Fruit fly (Drosophila melanogaster) whole organism, embryonic: ENCODE results near the gene NK7.1.
A peak's percentile ranks its signal among the peaks of the same experiment; 100 is the strongest.

ENCODE experiments used
- Atf6 ChIP-seq: fragments of 200-800 bp; sonication (Bioruptor generic); IDR thresholded peaks from 2 replicates; pipeline ENCODE4 v1.3.6; 2022; ENCODE audit warnings: missing biosample characterization, missing genetic modification characterization
- B-H2 ChIP-seq: fragments of 200-800 bp; sonication (Bioruptor generic); optimal IDR thresholded peaks from 2 replicates; lab custom pipeline; 2018; ENCODE audit warnings: missing biosample characterization, mild to moderate bottlenecking, missing genetic modification characterization
- BEAF-32 ChIP-seq: fragments of 200-800 bp; sonication (Bioruptor generic); optimal IDR thresholded peaks from 3 replicates; lab custom pipeline; 2017; ENCODE audit warnings: missing biosample characterization, missing genetic modification characterization, mild to moderate bottlenecking, moderate library complexity, missing genetic modification reagents
- CG10209 ChIP-seq: fragments of 200-800 bp; sonication (Bioruptor generic); optimal IDR thresholded peaks from 3 replicates; lab custom pipeline; 2017; ENCODE audit warnings: missing biosample characterization, mild to moderate bottlenecking, missing genetic modification characterization, missing genetic modification reagents
- CG10366 ChIP-seq: fragments of 200-800 bp; sonication (Bioruptor generic); IDR thresholded peaks from 2 replicates; pipeline ENCODE4 v1.3.6; 2022; ENCODE audit warnings: missing biosample characterization, missing genetic modification characterization
- CG10565 ChIP-seq: fragments of 200-800 bp; sonication (Bioruptor generic); optimal IDR thresholded peaks from 3 replicates; lab custom pipeline; 2016; ENCODE audit warnings: missing biosample characterization, mild to moderate bottlenecking, missing genetic modification characterization
- CG10979 ChIP-seq: fragments of 200-800 bp; sonication (Bioruptor generic); optimal IDR thresholded peaks from 2 replicates; lab custom pipeline; 2018; ENCODE audit warnings: missing biosample characterization, mild to moderate bottlenecking, missing genetic modification characterization, moderate library complexity
- CG11093 ChIP-seq: fragments of 200-800 bp; sonication (Bioruptor generic); IDR thresholded peaks from 3 replicates; pipeline ENCODE4 v1.3.6; 2022; ENCODE audit warnings: missing biosample characterization, missing genetic modification characterization
- CG15269 ChIP-seq: fragments of 200-800 bp; sonication (Bioruptor generic); optimal IDR thresholded peaks from 2 replicates; lab custom pipeline; 2018; ENCODE audit warnings: missing biosample characterization, mild to moderate bottlenecking, missing genetic modification characterization, moderate library complexity
- CG1603 ChIP-seq: fragments of 200-800 bp; sonication (Bioruptor generic); optimal IDR thresholded peaks from 2 replicates; lab custom pipeline; 2019; ENCODE audit warnings: missing biosample characterization, mild to moderate bottlenecking, missing genetic modification characterization, moderate library complexity
- CG16815 ChIP-seq: fragments of 200-800 bp; sonication (Bioruptor generic); optimal IDR thresholded peaks from 3 replicates; lab custom pipeline; 2017; ENCODE audit warnings: missing biosample characterization, mild to moderate bottlenecking, missing genetic modification characterization
- CG1792 ChIP-seq: fragments of 200-800 bp; sonication (Bioruptor generic); optimal IDR thresholded peaks from 2 replicates; lab custom pipeline; 2016; ENCODE audit warnings: missing biosample characterization, missing genetic modification characterization
- CG18262 ChIP-seq: fragments of 200-800 bp; optimal IDR thresholded peaks from 3 replicates; lab custom pipeline; 2019; ENCODE audit warnings: missing biosample characterization, mild to moderate bottlenecking, missing genetic modification characterization, moderate library complexity
- CG2712 ChIP-seq: fragments of 200-800 bp; optimal IDR thresholded peaks from 3 replicates; lab custom pipeline; 2019; ENCODE audit warnings: missing biosample characterization, mild to moderate bottlenecking, missing genetic modification characterization, moderate library complexity
- CG30020 ChIP-seq: fragments of 200-800 bp; optimal IDR thresholded peaks from 2 replicates; lab custom pipeline; 2019; ENCODE audit warnings: missing biosample characterization, mild to moderate bottlenecking, missing genetic modification characterization, moderate library complexity
- CG30431 ChIP-seq: fragments of 200-800 bp; sonication (Bioruptor generic); optimal IDR thresholded peaks from 2 replicates; lab custom pipeline; 2017; ENCODE audit warnings: missing biosample characterization, missing genetic modification characterization
- CG32772 ChIP-seq: fragments of 200-800 bp; sonication (Bioruptor generic); IDR thresholded peaks from 2 replicates; pipeline ENCODE4 v1.3.6; 2022; ENCODE audit warnings: missing biosample characterization, missing genetic modification characterization
- CG3281 ChIP-seq: fragments of 200-800 bp; sonication (Bioruptor generic); optimal IDR thresholded peaks from 3 replicates; lab custom pipeline; 2017; ENCODE audit warnings: missing biosample characterization, mild to moderate bottlenecking, missing genetic modification characterization
- CG43689 ChIP-seq: fragments of 200-800 bp; sonication (Bioruptor generic); IDR thresholded peaks from 2 replicates; pipeline ENCODE4 v1.3.6; 2022; ENCODE audit warnings: missing biosample characterization, missing genetic modification characterization
- CG4854 ChIP-seq: fragments of 200-800 bp; sonication (Bioruptor generic); optimal IDR thresholded peaks from 2 replicates; lab custom pipeline; 2016; ENCODE audit warnings: missing biosample characterization, missing genetic modification characterization, inconsistent platforms
- CG5180 ChIP-seq: fragments of 200-800 bp; sonication (Bioruptor generic); optimal IDR thresholded peaks from 3 replicates; lab custom pipeline; 2017; ENCODE audit warnings: missing biosample characterization, missing genetic modification characterization, mild to moderate bottlenecking, moderate library complexity, missing genetic modification reagents
- CG6254 ChIP-seq: fragments of 200-800 bp; sonication (Bioruptor generic); optimal IDR thresholded peaks from 3 replicates; lab custom pipeline; 2017; ENCODE audit warnings: mild to moderate bottlenecking, missing biosample characterization, missing genetic modification reagents, missing genetic modification characterization
- CG6683 ChIP-seq: fragments of 200-800 bp; sonication (Bioruptor generic); optimal IDR thresholded peaks from 2 replicates; lab custom pipeline; 2017; ENCODE audit warnings: missing biosample characterization, mild to moderate bottlenecking, missing genetic modification characterization, missing genetic modification reagents
- CG6813 ChIP-seq: fragments of 200-800 bp; sonication (Bioruptor generic); optimal IDR thresholded peaks from 2 replicates; lab custom pipeline; 2017; ENCODE audit warnings: missing biosample characterization, missing genetic modification characterization, mild to moderate bottlenecking, moderate library complexity, missing genetic modification reagents
- CG8281 ChIP-seq: fragments of 200-800 bp; sonication (Bioruptor generic); optimal IDR thresholded peaks from 2 replicates; lab custom pipeline; 2018; ENCODE audit warnings: missing biosample characterization, mild to moderate bottlenecking, missing genetic modification characterization, moderate library complexity
- CG8290 ChIP-seq, 3 experiments: fragments of 200-800 bp; sonication (Bioruptor generic); optimal IDR thresholded peaks; 2 replicates each; lab custom pipeline; 2016 to 2019; ENCODE audit warnings: missing biosample characterization in 3 of 3, missing genetic modification characterization in 3 of 3, mild to moderate bottlenecking in 2 of 3, moderate library complexity in 1 of 3
- CoRest ChIP-seq: fragments of 200-800 bp; sonication (Bioruptor generic); optimal IDR thresholded peaks from 3 replicates; lab custom pipeline; 2018; ENCODE audit warnings: missing biosample characterization, mild to moderate bottlenecking, missing genetic modification characterization, moderate library complexity
- D19B ChIP-seq: fragments of 200-800 bp; sonication (Bioruptor generic); optimal IDR thresholded peaks from 2 replicates; lab custom pipeline; 2017; ENCODE audit warnings: missing biosample characterization, mild to moderate bottlenecking, missing genetic modification characterization
- Hand ChIP-seq: fragments of 200-800 bp; sonication (Bioruptor generic); optimal IDR thresholded peaks from 2 replicates; lab custom pipeline; 2017; ENCODE audit warnings: mild to moderate bottlenecking, missing biosample characterization, missing genetic modification reagents, missing genetic modification characterization
- Hey ChIP-seq: fragments of 200-800 bp; sonication (Bioruptor generic); optimal IDR thresholded peaks from 3 replicates; lab custom pipeline; 2018; ENCODE audit warnings: missing biosample characterization, mild to moderate bottlenecking, missing genetic modification characterization
- Hr51 ChIP-seq, 2 experiments: fragments of 200-800 bp; sonication (Bioruptor generic); optimal IDR thresholded peaks; 2 replicates in 1 of 2; 3 replicates in 1 of 2; lab custom pipeline; 2016 to 2018; ENCODE audit warnings: missing biosample characterization in 2 of 2, missing genetic modification characterization in 2 of 2, mild to moderate bottlenecking in 1 of 2, moderate library complexity in 1 of 2
- Sox100B ChIP-seq: fragments of 200-800 bp; sonication (Bioruptor generic); optimal IDR thresholded peaks from 3 replicates; lab custom pipeline; 2018; ENCODE audit warnings: missing biosample characterization, mild to moderate bottlenecking, missing genetic modification characterization
- Ssrp ChIP-seq: fragments of 200-800 bp; sonication (Bioruptor generic); optimal IDR thresholded peaks from 2 replicates; lab custom pipeline; 2018; ENCODE audit warnings: missing biosample characterization, mild to moderate bottlenecking, missing genetic modification characterization, moderate library complexity
- Xbp1 ChIP-seq: fragments of 200-800 bp; sonication (Bioruptor generic); optimal IDR thresholded peaks from 3 replicates; lab custom pipeline; 2016; ENCODE audit warnings: missing biosample characterization, mild to moderate bottlenecking, missing genetic modification characterization
- al ChIP-seq: fragments of 200-800 bp; sonication (Bioruptor generic); IDR thresholded peaks from 2 replicates; pipeline ENCODE4 v1.3.6; 2022; ENCODE audit warnings: missing biosample characterization, missing genetic modification characterization
- ase ChIP-seq: fragments of 200-800 bp; sonication (Bioruptor generic); IDR thresholded peaks from 3 replicates; pipeline ENCODE4 v1.3.6; 2022; ENCODE audit warnings: missing biosample characterization, missing genetic modification characterization
- bbx ChIP-seq: fragments of 200-800 bp; sonication (Bioruptor generic); IDR thresholded peaks from 2 replicates; pipeline ENCODE4 v1.3.6; 2022; ENCODE audit warnings: missing biosample characterization, missing genetic modification characterization; ENCODE audit not compliant: partially characterized antibody
- corto ChIP-seq: fragments of 200-800 bp; sonication (Bioruptor generic); optimal IDR thresholded peaks from 2 replicates; lab custom pipeline; 2016; ENCODE audit warnings: missing biosample characterization, mild to moderate bottlenecking, missing genetic modification characterization, moderate library complexity
- dimm ChIP-seq: fragments of 200-800 bp; sonication (Bioruptor generic); IDR thresholded peaks from 2 replicates; pipeline ENCODE4 v1.3.6; 2022; ENCODE audit warnings: missing biosample characterization, missing genetic modification characterization
- dm ChIP-seq: fragments of 200-800 bp; sonication (Bioruptor generic); optimal IDR thresholded peaks from 3 replicates; lab custom pipeline; 2016; ENCODE audit warnings: missing biosample characterization, missing genetic modification characterization
- fd3F ChIP-seq: fragments of 200-800 bp; sonication (Bioruptor generic); optimal IDR thresholded peaks from 2 replicates; lab custom pipeline; 2018; ENCODE audit warnings: missing biosample characterization, mild to moderate bottlenecking, missing genetic modification characterization, moderate library complexity
- hbn ChIP-seq: fragments of 200-800 bp; sonication (Bioruptor generic); IDR thresholded peaks from 2 replicates; pipeline ENCODE4 v1.3.6; 2022; ENCODE audit warnings: missing biosample characterization, missing genetic modification characterization; ENCODE audit not compliant: partially characterized antibody
- pfk ChIP-seq: fragments of 200-800 bp; sonication (Bioruptor generic); optimal IDR thresholded peaks from 2 replicates; lab custom pipeline; 2018; ENCODE audit warnings: missing biosample characterization, mild to moderate bottlenecking, missing genetic modification characterization, moderate library complexity
- ranshi ChIP-seq: fragments of 200-800 bp; sonication (Bioruptor generic); IDR thresholded peaks from 2 replicates; pipeline ENCODE4 v1.3.6; 2022; ENCODE audit warnings: missing biosample characterization, missing genetic modification characterization
- row ChIP-seq: fragments of 200-800 bp; sonication (Bioruptor generic); IDR thresholded peaks from 3 replicates; pipeline ENCODE4 v1.3.6; 2022; ENCODE audit warnings: missing biosample characterization, missing genetic modification characterization
- run ChIP-seq: fragments of 200-800 bp; sonication (Bioruptor generic); optimal IDR thresholded peaks from 3 replicates; lab custom pipeline; 2018; ENCODE audit warnings: missing biosample characterization, mild to moderate bottlenecking, missing genetic modification characterization
- sens ChIP-seq: fragments of 200-800 bp; sonication (Bioruptor generic); peaks from one replicate; lab custom pipeline; 2016; ENCODE audit warnings: missing biosample characterization, missing genetic modification characterization
- shn ChIP-seq: fragments of 200-800 bp; sonication (Bioruptor generic); optimal IDR thresholded peaks from 3 replicates; lab custom pipeline; 2016; ENCODE audit warnings: missing biosample characterization, missing genetic modification characterization
- sob ChIP-seq: fragments of 200-800 bp; sonication (Bioruptor generic); IDR thresholded peaks from 2 replicates; pipeline ENCODE4 v1.3.6; 2022; ENCODE audit warnings: missing biosample characterization, missing genetic modification characterization

The NK7.1 gene

DNA sequence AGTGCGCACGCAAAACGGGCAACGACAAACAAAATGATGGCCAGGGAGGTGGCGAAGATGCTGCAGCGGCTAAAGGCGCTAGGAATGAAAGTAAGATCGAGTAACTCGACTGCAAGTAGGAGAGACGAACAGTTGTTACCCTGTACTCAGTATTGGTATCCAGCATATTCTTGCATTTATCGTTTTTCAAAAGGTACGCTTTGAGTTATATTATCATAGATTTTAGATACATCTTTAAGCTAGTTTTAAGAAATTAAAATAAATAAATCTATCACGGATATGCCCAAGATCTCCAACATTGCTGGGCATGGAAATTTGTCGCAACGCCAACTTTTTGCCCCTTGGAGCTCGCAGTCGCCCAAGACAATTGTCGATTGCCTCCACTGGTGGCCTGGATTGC lies 15.1 kb upstream of the NK7.1 start (continued):
- TF ChIP-seq CG10979 (tag; lab: Kevin White, UChicago) (peak; percentile 35), ase (GFP tag; lab: Robert Waterston, UW) (0 out of 3 replicates have a peak, but pooled peaks have one; percentile 22), CG1603 (tag; lab: Kevin White, UChicago) (peak; percentile 33), Atf6 (GFP tag; lab: Robert Waterston, UW) (no peak), CG4854 (GFP tag; lab: Kevin White, UChicago) (no peak), row (GFP tag; lab: Robert Waterston, UW) (peak; percentile 57), CG43689 (0 out of 2 replicates have a peak, but pooled peaks have one; percentile 18), CG30020 (tag; lab: Kevin White, UChicago) (no peak), Hand (GFP tag; lab: Kevin White, UChicago) (no peak), CG3281 (no peak), CG5180 (GFP tag; lab: Kevin White, UChicago) (no peak), CG11093 (GFP tag; lab: Robert Waterston, UW) (peak; percentile 52; the same call in 1 of the 3 replicates), CG1792 (GFP tag; lab: Kevin White, UChicago) (no peak), Hey (tag; lab: Kevin White, UChicago) (no peak), corto (GFP tag; lab: Kevin White, UChicago) (no peak), bbx (GFP tag; lab: Robert Waterston, UW) (no peak), CoRest (tag; lab: Kevin White, UChicago) (no peak), Sox100B (GFP tag; lab: Kevin White, UChicago) (no peak), CG6813 (no peak), run (no peak), CG30431 (GFP tag; lab: Kevin White, UChicago) (no peak), sens (GFP tag; lab: Kevin White, UChicago) (peak; percentile 79), Ssrp (peak; percentile 2), al (GFP tag; lab: Robert Waterston, UW) (no peak), CG18262 (tag; lab: Kevin White, UChicago) (peak; percentile 12), CG15269 (peak; percentile 10), dimm (GFP tag; lab: Robert Waterston, UW) (no peak), CG10565 (GFP tag; lab: Kevin White, UChicago) (no peak), CG6683 (GFP tag; lab: Kevin White, UChicago) (no peak), pfk (GFP tag; lab: Kevin White, UChicago) (no peak), CG8281 (tag; lab: Kevin White, UChicago) (no peak), fd3F (GFP tag; lab: Kevin White, UChicago) (no peak), CG32772 (GFP tag; lab: Robert Waterston, UW) (peak; percentile 22; the same call in 1 of the 2 replicates), sob (GFP tag; lab: Robert Waterston, UW) (no peak), CG8290 (GFP tag; optimal IDR thresholded peaks at IDR 0.05; lab: Kevin White, UChicago) (no peak), CG8290 (tag; optimal IDR thresholded peaks at IDR 0.05; lab: Kevin White, UChicago) (no peak), B-H2 (no peak), hbn (GFP tag; lab: Robert Waterston, UW) (no peak), Xbp1 (GFP tag; lab: Kevin White, UChicago) (peak; percentile 33), CG10209 (GFP tag; lab: Kevin White, UChicago) (no peak), CG6254 (GFP tag; lab: Kevin White, UChicago) (no peak), shn (GFP tag; lab: Kevin White, UChicago) (no peak), D19B (GFP tag; lab: Kevin White, UChicago) (peak; percentile 36), CG10366 (GFP tag; lab: Robert Waterston, UW) (peak; percentile 21; the same call in 1 of the 2 replicates), BEAF-32 (GFP tag; lab: Kevin White, UChicago) (no peak), Hr51 (GFP tag; optimal IDR thresholded peaks at IDR 0.05; lab: Kevin White, UChicago) (peak in 1 of 2 experiments; percentile 31), CG16815 (GFP tag; lab: Kevin White, UChicago) (no peak), CG2712 (tag; lab: Kevin White, UChicago) (peak; percentile 37), ranshi (GFP tag; lab: Robert Waterston, UW) (0 out of 2 replicates have a peak, but pooled peaks have one; percentile 16), dm (GFP tag; lab: Kevin White, UChicago) (no peak)
